Fruit fly (Drosophila melanogaster): ENCODE results near the gene Nubp2.

dm6 chr3L:20529918-20530317 is 3.5 kb downstream of the Nubp2 start:
- TF ChIP-seq CG9948 (tag; optimal IDR thresholded peaks at IDR 0.05) (no peak), CG14655 (GFP tag; optimal IDR thresholded peaks at IDR 0.05) (no peak), Pif1A (GFP tag; optimal IDR thresholded peaks at IDR 0.05) (no peak), Pif1B (GFP tag; optimal IDR thresholded peaks at IDR 0.05) (no peak), CG17806 (tag; optimal IDR thresholded peaks at IDR 0.05) (no peak), EcR (GFP tag; optimal IDR thresholded peaks at IDR 0.05) (no peak), CG15710 (tag; optimal IDR thresholded peaks at IDR 0.05) (no peak), D1 (tag; optimal IDR thresholded peaks at IDR 0.05) (no peak), rn (GFP tag; IDR thresholded peaks at IDR 0.05) (no peak), Ets98B (GFP tag; IDR thresholded peaks at IDR 0.05) (no peak), CG8301 (tag; optimal IDR thresholded peaks at IDR 0.05) (no peak)
